Fruit fly (Drosophila melanogaster): ENCODE results near the gene CG1637.
A peak's percentile ranks its signal among the peaks of the same experiment; 100 is the strongest.

CG1637 gene

dm6 chrX:10857376-10857775 lies 20.3 kb downstream of the CG1637 start, which contains the start of the genes sofe and CG2186 (continued):
- TF ChIP-seq cwo (GFP tag; optimal IDR thresholded peaks at IDR 0.05), result no peak
- peak; percentile 48; the same call in 1 of the 3 replicates for TF ChIP-seq ken (GFP tag; IDR thresholded peaks at IDR 0.05)
- TF ChIP-seq abd-A (tag; optimal IDR thresholded peaks at IDR 0.05), result no peak
- TF ChIP-seq Atf3 (GFP tag; optimal IDR thresholded peaks at IDR 0.05), result peak; percentile 3
- TF ChIP-seq grau (tag; optimal IDR thresholded peaks at IDR 0.05), result peak; percentile 58
- TF ChIP-seq scrt (GFP tag; optimal IDR thresholded peaks at IDR 0.05), result no peak
- TF ChIP-seq Rfx (GFP tag; IDR thresholded peaks at IDR 0.05), result peak; percentile 70
- peak; percentile 52 for TF ChIP-seq dmrt11E (tag; optimal IDR thresholded peaks at IDR 0.05)
- peak; percentile 22 for TF ChIP-seq CG12744 (GFP tag; optimal IDR thresholded peaks at IDR 0.05)
- peak; percentile 70 for TF ChIP-seq CG12391 (tag; optimal IDR thresholded peaks at IDR 0.05)
- no peak for TF ChIP-seq tll (GFP tag; optimal IDR thresholded peaks at IDR 0.05)
- no peak for TF ChIP-seq CG3838 (GFP tag; optimal IDR thresholded peaks at IDR 0.05)
- TF ChIP-seq CG15601 (tag; optimal IDR thresholded peaks at IDR 0.05), result peak; percentile 45
- TF ChIP-seq CG9876 (GFP tag; optimal IDR thresholded peaks at IDR 0.05), result no peak
- no peak for TF ChIP-seq bigmax (GFP tag; optimal IDR thresholded peaks at IDR 0.05)
- TF ChIP-seq CG3726 (GFP tag; IDR thresholded peaks at IDR 0.05), result no peak
- TF ChIP-seq CG4854 (GFP tag; optimal IDR thresholded peaks at IDR 0.05), result peak; percentile 15
- TF ChIP-seq CG32532 (GFP tag; IDR thresholded peaks at IDR 0.05), result peak; percentile 56
- TF ChIP-seq NK7.1 (GFP tag; optimal IDR thresholded peaks at IDR 0.05), result peak; percentile 14
- peak; percentile 73 for TF ChIP-seq CG7928 (GFP tag; optimal IDR thresholded peaks at IDR 0.05)
- peak; percentile 57 for TF ChIP-seq CG13775 (GFP tag; optimal IDR thresholded peaks at IDR 0.05)
- no peak for TF ChIP-seq fru (optimal IDR thresholded peaks at IDR 0.05)
- no peak for TF ChIP-seq ac (GFP tag; optimal IDR thresholded peaks at IDR 0.05)
- no peak for TF ChIP-seq prd (optimal IDR thresholded peaks at IDR 0.05)
- peak; percentile 67 for TF ChIP-seq prd (GFP tag; IDR thresholded peaks at IDR 0.05)
- TF ChIP-seq zen (tag; optimal IDR thresholded peaks at IDR 0.05), result peak; percentile 59
- TF ChIP-seq Lpt (GFP tag; optimal IDR thresholded peaks at IDR 0.05), result no peak
- no peak for TF ChIP-seq CG11695 (GFP tag; IDR thresholded peaks at IDR 0.05)
- no peak for TF ChIP-seq luna (GFP tag; optimal IDR thresholded peaks at IDR 0.05)
- peak in 1 of 3 experiments; percentile 25 for TF ChIP-seq Stat92E (GFP tag; optimal IDR thresholded peaks at IDR 0.05)
- TF ChIP-seq Fer3 (tag; optimal IDR thresholded peaks at IDR 0.05), result peak; percentile 31
- no peak for TF ChIP-seq wdn (GFP tag; IDR thresholded peaks at IDR 0.05)
- peak; percentile 47 for TF ChIP-seq CG4424 (GFP tag; optimal IDR thresholded peaks at IDR 0.05)
- peak; percentile 15 for TF ChIP-seq ewg (GFP tag; optimal IDR thresholded peaks at IDR 0.05)
- TF ChIP-seq aop (GFP tag; IDR thresholded peaks at IDR 0.05), result no peak
- peak; percentile 61 for TF ChIP-seq nerfin-2 (GFP tag; IDR thresholded peaks at IDR 0.05; ENCODE audit: partially characterized antibody)
- TF ChIP-seq CG2889 (GFP tag; IDR thresholded peaks at IDR 0.05), result no peak
- TF ChIP-seq CG9727 (GFP tag; optimal IDR thresholded peaks at IDR 0.05), result peak; percentile 51
- peak; percentile 2 for TF ChIP-seq CTCF (GFP tag; optimal IDR thresholded peaks at IDR 0.05)
- no peak for TF ChIP-seq CG3065 (GFP tag; optimal IDR thresholded peaks at IDR 0.05)
- peak; percentile 77 for TF ChIP-seq stwl (tag; optimal IDR thresholded peaks at IDR 0.05)
- TF ChIP-seq ab (GFP tag; optimal IDR thresholded peaks at IDR 0.05), result no peak
- TF ChIP-seq az2 (GFP tag; optimal IDR thresholded peaks at IDR 0.05), result peak; percentile 44
- TF ChIP-seq CG6175 (GFP tag; IDR thresholded peaks at IDR 0.05), result no peak
- peak; percentile 10 for TF ChIP-seq Fer1 (GFP tag; optimal IDR thresholded peaks at IDR 0.05)
- no peak for TF ChIP-seq CG8478 (optimal IDR thresholded peaks at IDR 0.05)
- TF ChIP-seq CG18476 (GFP tag; optimal IDR thresholded peaks at IDR 0.05), result peak; percentile 30
- peak; percentile 62 for TF ChIP-seq nmo (GFP tag; optimal IDR thresholded peaks at IDR 0.05)
- TF ChIP-seq CG31224 (GFP tag; IDR thresholded peaks at IDR 0.05), result no peak; the same call in 1 of the 2 replicates
- peak; percentile 46 for TF ChIP-seq CG13123 (GFP tag; optimal IDR thresholded peaks at IDR 0.05)
- TF ChIP-seq pum (GFP tag; optimal IDR thresholded peaks at IDR 0.05), result peak; percentile 58
- TF ChIP-seq yki (optimal IDR thresholded peaks at IDR 0.05), result no peak
- TF ChIP-seq CG2202 (tag; optimal IDR thresholded peaks at IDR 0.05), result peak; percentile 34

Measured in whole organism, embryonic.